Fruit fly (Drosophila melanogaster): ENCODE measurements around the gene Gyc32E.

DNA sequence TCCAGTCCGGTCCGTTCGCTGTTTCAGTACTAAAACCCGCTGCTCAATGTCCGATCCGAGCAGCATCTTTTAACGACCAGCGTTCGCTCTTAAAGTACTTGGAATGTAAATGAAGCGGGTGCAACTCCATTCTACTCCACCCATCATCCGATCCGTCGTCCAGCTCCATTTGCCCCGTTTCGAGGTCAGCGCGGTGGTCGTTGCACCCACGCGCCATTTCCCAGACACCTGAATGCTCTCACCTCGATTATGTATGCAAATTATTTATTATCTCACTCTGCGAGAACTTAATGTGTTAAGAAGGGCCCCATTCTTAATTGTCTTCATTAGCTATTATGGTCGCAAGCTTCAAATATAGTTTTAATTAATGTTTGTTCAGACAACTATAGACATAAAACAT, 29.4 kb upstream of the Gyc32E start:
- TF ChIP-seq bab1 (GFP tag; optimal IDR thresholded peaks at IDR 0.05) (no peak), kay (GFP tag; ENCODE audit: borderline replicate concordance) (no peak), CG33017 (tag; optimal IDR thresholded peaks at IDR 0.05) (no peak), CG14711 (tag; optimal IDR thresholded peaks at IDR 0.05) (no peak), CG7101 (tag; optimal IDR thresholded peaks at IDR 0.05) (no peak), ovo (GFP tag; optimal IDR thresholded peaks at IDR 0.05) (no peak), Mnt (GFP tag; optimal IDR thresholded peaks at IDR 0.05) (no peak), toe (GFP tag; optimal IDR thresholded peaks at IDR 0.05) (no peak)

All from whole organism, adult.